Worm (Caenorhabditis elegans) whole organism, midembryonic: Measurements from ENCODE around the gene W09G12.10.
"Not testable (repeated sequence)": the region's sequence is repeated elsewhere in the genome, so short reads cannot be mapped to it uniquely, and the experiment has no call there.

Source experiments
- T22C8.4 ChIP-seq: fragments of 200-800 bp; sonication (Bioruptor generic); IDR thresholded peaks from 2 replicates; pipeline ENCODE4 v1.3.6; 2022; ENCODE audit warnings: missing genetic modification characterization, missing compliant biosample characterization
- cog-1 ChIP-seq: sonication (generic microtip); optimal IDR thresholded peaks from 2 replicates; lab custom pipeline; 2016; ENCODE audit warnings: missing genetic modification characterization, missing compliant biosample characterization
- flt-1 ChIP-seq: fragments of 200-800 bp; sonication (Bioruptor generic); IDR thresholded peaks from 2 replicates; pipeline ENCODE4 v1.3.6; 2022; ENCODE audit warnings: missing genetic modification characterization, missing compliant biosample characterization
- klf-2 ChIP-seq: fragments of 200-800 bp; sonication (Bioruptor generic); conservative IDR thresholded peaks from 2 replicates; pipeline ENCODE4 v1.3.6; 2022; ENCODE audit warnings: missing genetic modification reagents, missing genetic modification characterization, missing compliant biosample characterization
- med-1 ChIP-seq: sonication (generic microtip); optimal IDR thresholded peaks from 2 replicates; lab custom pipeline; 2017; ENCODE audit warnings: missing genetic modification characterization, mild to moderate bottlenecking, missing compliant biosample characterization, antibody characterized with exemption, missing genetic modification reagents; ENCODE audit not compliant: insufficient read depth
- ref-1 ChIP-seq: fragments of 200-800 bp; sonication (Bioruptor generic); conservative IDR thresholded peaks from 2 replicates; pipeline ENCODE4 v1.3.6; 2022; ENCODE audit warnings: missing genetic modification reagents, missing genetic modification characterization, missing compliant biosample characterization
- tab-1 ChIP-seq: fragments of 200-800 bp; sonication (Bioruptor generic); IDR thresholded peaks from 2 replicates; pipeline ENCODE4 v1.3.6; 2022; ENCODE audit warnings: missing genetic modification characterization, missing compliant biosample characterization
- ztf-23 ChIP-seq: fragments of 200-800 bp; sonication (Bioruptor generic); IDR thresholded peaks from 2 replicates; pipeline ENCODE4 v1.3.6; 2022; ENCODE audit warnings: missing genetic modification reagents, missing genetic modification characterization, missing compliant biosample characterization
- ztf-29 ChIP-seq: fragments of 200-800 bp; sonication (Bioruptor generic); IDR thresholded peaks from 2 replicates; pipeline ENCODE4 v1.3.6; 2022; ENCODE audit warnings: missing genetic modification reagents, missing genetic modification characterization, missing compliant biosample characterization

Gene W09G12.10

DNA sequence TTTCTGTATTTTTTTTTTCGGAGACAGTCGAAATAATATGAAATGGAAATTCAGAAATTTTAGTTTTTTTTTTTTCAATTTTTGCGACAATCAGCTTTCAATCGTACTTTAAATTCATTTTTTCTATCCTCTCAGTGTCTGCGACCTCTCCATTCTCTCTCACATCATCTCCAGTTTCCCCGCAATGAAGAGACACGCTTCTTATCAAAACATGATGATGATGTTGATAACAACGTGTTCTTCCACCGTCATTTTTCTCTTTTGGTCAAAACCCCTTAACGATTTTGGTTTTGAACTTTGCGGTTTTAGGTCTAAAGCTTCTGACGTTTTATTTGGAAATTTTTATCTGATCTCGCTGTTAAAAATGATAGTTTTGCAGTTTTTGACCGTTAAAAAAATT lies 11.8 kb downstream of the W09G12.10 start:
- TF ChIP-seq cog-1 (tag; lab: Kevin White, UChicago), result no peak
- no peak for TF ChIP-seq ztf-29 (GFP tag; lab: Robert Waterston, UW)
- TF ChIP-seq T22C8.4, result no peak
- no peak for TF ChIP-seq tab-1 (GFP tag; lab: Robert Waterston, UW)
- TF ChIP-seq ref-1 (GFP tag; lab: Robert Waterston, UW), result no peak
- TF ChIP-seq ztf-23 (GFP tag; lab: Robert Waterston, UW), result no peak
- no peak for TF ChIP-seq flt-1 (GFP tag; lab: Robert Waterston, UW)
- no peak for TF ChIP-seq med-1 (GFP tag; lab: Kevin White, UChicago)
- TF ChIP-seq klf-2 (GFP tag; lab: Robert Waterston, UW), result no peak

- no peak for TF ChIP-seq klf-2 (GFP tag; lab: Robert Waterston, UW)
- no peak for TF ChIP-seq ref-1 (GFP tag; lab: Robert Waterston, UW)
- TF ChIP-seq ztf-23 (GFP tag; lab: Robert Waterston, UW), result no peak
- TF ChIP-seq med-1 (GFP tag; lab: Kevin White, UChicago), result no peak
- TF ChIP-seq cog-1 (tag; lab: Kevin White, UChicago), result no peak
- no peak for TF ChIP-seq T22C8.4
- no peak for TF ChIP-seq tab-1 (GFP tag; lab: Robert Waterston, UW)
- no peak for TF ChIP-seq flt-1 (GFP tag; lab: Robert Waterston, UW)
- no peak for TF ChIP-seq ztf-29 (GFP tag; lab: Robert Waterston, UW)
These were observed 13.1 kb downstream of the W09G12.10 start, which contains the start of gene dsl-1 for ce11 chrIV:1207980-1208379. Gene dsl-1, minus strand, starts transcription at chrIV:1208080.

DNA sequence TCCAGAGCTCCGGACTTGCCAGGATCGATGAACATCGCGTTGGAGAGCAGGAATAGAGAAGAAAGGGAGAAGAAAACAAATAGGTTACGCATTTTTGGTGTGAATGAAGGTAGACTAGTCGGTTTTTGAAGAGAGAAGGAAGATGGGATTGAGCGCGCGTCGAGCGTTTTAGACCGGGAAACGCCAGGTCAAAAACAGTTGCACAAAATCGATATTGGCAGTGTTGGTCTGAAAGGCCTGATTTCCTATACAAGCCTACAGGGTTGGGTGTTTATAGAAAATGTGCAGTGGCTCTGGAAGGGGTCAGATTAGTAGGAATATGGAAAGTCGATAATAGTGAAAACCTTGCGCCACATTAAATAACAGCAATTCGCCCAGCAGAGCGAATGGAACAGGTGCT lies 16.2 kb downstream of the W09G12.10 start, which contains the start of gene dsl-2:
TSS of gene dsl-2 (minus strand) at position 101 of the 400 bp plus-strand sequence.
- TF ChIP-seq ref-1 (GFP tag; lab: Robert Waterston, UW) (no peak), flt-1 (GFP tag; lab: Robert Waterston, UW) (no peak), ztf-23 (GFP tag; lab: Robert Waterston, UW) (no peak), klf-2 (GFP tag; lab: Robert Waterston, UW) (no peak), T22C8.4 (no peak), tab-1 (GFP tag; lab: Robert Waterston, UW) (no peak), med-1 (GFP tag; lab: Kevin White, UChicago) (no peak)

DNA sequence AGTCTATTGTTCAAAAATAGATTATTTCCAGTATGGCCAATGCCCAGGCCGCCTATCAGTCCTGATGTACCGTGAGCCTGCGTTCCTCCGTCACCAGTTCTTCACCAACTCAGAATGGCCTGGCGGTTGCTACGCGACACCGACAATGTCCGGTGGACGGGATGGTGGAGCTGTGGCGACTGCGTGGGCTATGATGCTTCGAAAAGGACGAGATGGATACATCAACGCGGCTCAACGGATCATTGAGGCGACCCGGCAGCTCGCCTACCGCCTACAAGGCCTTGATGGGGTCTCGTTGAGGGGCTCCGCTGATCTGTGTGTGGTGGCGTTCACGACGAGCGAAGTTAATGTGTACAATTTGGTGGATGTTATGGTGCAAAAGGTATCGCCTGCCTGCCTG lies 21.6 kb downstream of the W09G12.10 start:
- TF ChIP-seq cog-1 (tag; lab: Kevin White, UChicago) (no peak), T22C8.4 (no peak), klf-2 (GFP tag; lab: Robert Waterston, UW) (no peak), tab-1 (GFP tag; lab: Robert Waterston, UW) (no peak), ztf-29 (GFP tag; lab: Robert Waterston, UW) (no peak), ref-1 (GFP tag; lab: Robert Waterston, UW) (no peak), ztf-23 (GFP tag; lab: Robert Waterston, UW) (no peak), med-1 (GFP tag; lab: Kevin White, UChicago) (no peak), flt-1 (GFP tag; lab: Robert Waterston, UW) (no peak)

DNA sequence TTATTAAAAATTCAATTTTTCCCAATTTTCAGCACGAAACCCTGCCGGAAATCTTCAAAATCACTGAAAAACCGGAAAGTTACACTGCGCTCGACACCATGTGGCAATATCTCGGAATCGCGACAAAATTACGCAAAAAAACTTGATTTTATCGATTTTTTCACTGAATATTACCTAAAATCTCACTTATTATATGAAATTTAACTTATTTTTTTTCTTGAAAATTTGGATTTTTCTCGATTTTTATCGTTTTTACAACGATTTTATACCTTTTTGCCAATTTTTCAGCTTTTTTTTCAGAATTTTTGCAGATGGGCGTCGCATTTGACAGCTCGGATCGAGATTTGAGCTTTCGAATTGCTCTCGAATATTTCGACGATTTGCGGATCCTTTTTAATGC lies 28.3 kb downstream of the W09G12.10 start, which contains the start of gene spl-3:
TSS of gene spl-3 (plus strand) at position 301 of the 400 bp plus-strand sequence.
- TF ChIP-seq med-1 (GFP tag; lab: Kevin White, UChicago), result no peak

DNA sequence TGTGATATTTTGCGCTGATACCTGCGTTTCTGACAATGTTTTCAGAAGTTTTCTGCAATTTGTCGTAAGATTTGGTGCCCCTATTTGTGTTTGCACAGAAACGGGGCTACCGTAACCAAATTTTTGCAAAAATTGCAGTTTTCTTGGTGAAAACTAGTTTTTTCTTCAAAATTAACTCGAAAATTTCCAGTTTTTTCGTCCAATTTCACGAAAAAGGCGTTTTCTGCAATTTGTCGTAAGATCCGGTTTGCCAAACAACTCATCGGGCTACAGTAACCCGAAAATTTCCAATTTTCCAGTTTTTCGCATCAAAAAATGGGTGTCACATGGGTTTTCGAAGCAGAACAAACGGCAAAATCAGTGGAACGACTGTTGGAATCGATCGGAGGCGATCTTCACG lies 33.6 kb downstream of the W09G12.10 start, which contains the start of gene mdt-20:
TSS of gene mdt-20 (plus strand) at position 301 of the 400 bp plus-strand sequence.
- not testable (repeated sequence) for TF ChIP-seq T22C8.4; ztf-23 (GFP tag; lab: Robert Waterston, UW); ref-1 (GFP tag; lab: Robert Waterston, UW)

ce11 chrIV:1182292-1182691 lies 38.8 kb downstream of the W09G12.10 start, which contains the start of gene rmif-2:
Gene rmif-2, plus strand, starts transcription at chrIV:1182592.
- not testable (repeated sequence) for TF ChIP-seq cog-1 (tag; lab: Kevin White, UChicago); klf-2 (GFP tag; lab: Robert Waterston, UW); flt-1 (GFP tag; lab: Robert Waterston, UW)

ce11 chrIV:1177683-1178082 lies 43.4 kb downstream of the W09G12.10 start, which contains the start of gene Y104H12D.2:
Gene Y104H12D.2, plus strand, starts transcription at chrIV:1178022.
- TF ChIP-seq T22C8.4, result no peak
- TF ChIP-seq ztf-23 (GFP tag; lab: Robert Waterston, UW), result no peak
- no peak for TF ChIP-seq cog-1 (tag; lab: Kevin White, UChicago)
- no peak for TF ChIP-seq flt-1 (GFP tag; lab: Robert Waterston, UW)
- no peak for TF ChIP-seq med-1 (GFP tag; lab: Kevin White, UChicago)
- no peak for TF ChIP-seq ztf-29 (GFP tag; lab: Robert Waterston, UW)
- no peak for TF ChIP-seq klf-2 (GFP tag; lab: Robert Waterston, UW)
- TF ChIP-seq tab-1 (GFP tag; lab: Robert Waterston, UW), result no peak
- no peak for TF ChIP-seq ref-1 (GFP tag; lab: Robert Waterston, UW)

- no peak for TF ChIP-seq tab-1 (GFP tag; lab: Robert Waterston, UW)
- TF ChIP-seq ref-1 (GFP tag; lab: Robert Waterston, UW), result no peak
- no peak for TF ChIP-seq flt-1 (GFP tag; lab: Robert Waterston, UW)
- TF ChIP-seq cog-1 (tag; lab: Kevin White, UChicago), result no peak
- TF ChIP-seq med-1 (GFP tag; lab: Kevin White, UChicago), result no peak
These were observed 44.5 kb downstream of the W09G12.10 start for ce11 chrIV:1176613-1177012.

ce11 chrIV:1174411-1174810 lies 46.7 kb downstream of the W09G12.10 start:
- TF ChIP-seq flt-1 (GFP tag; lab: Robert Waterston, UW), result no peak
- peak; percentile 73 for TF ChIP-seq T22C8.4
